Fruit fly (Drosophila melanogaster) whole organism, embryonic: ENCODE results near the gene Tbc1d22.

Experiments
- Ada2b ChIP-seq: fragments of 200-800 bp; sonication (Bioruptor generic); IDR thresholded peaks from 2 replicates; pipeline ENCODE4 v1.3.6; 2022; ENCODE audit warnings: missing biosample characterization, missing genetic modification characterization
- Bdp1 ChIP-seq: fragments of 200-800 bp; sonication (Bioruptor generic); optimal IDR thresholded peaks from 3 replicates; lab custom pipeline; 2016; ENCODE audit warnings: missing biosample characterization, missing genetic modification characterization
- C15 ChIP-seq: fragments of 200-800 bp; sonication (Bioruptor generic); IDR thresholded peaks from 3 replicates; pipeline ENCODE4 v1.3.6; 2022; ENCODE audit warnings: missing biosample characterization, missing genetic modification characterization
- CG10321 ChIP-seq: fragments of 200-800 bp; sonication (Bioruptor generic); IDR thresholded peaks from 2 replicates; pipeline ENCODE4 v1.3.6; 2022; ENCODE audit warnings: missing biosample characterization, missing genetic modification characterization
- CG11560 ChIP-seq: fragments of 200-800 bp; sonication (Bioruptor generic); IDR thresholded peaks from 3 replicates; pipeline ENCODE4 v1.3.6; 2022; ENCODE audit warnings: missing biosample characterization, missing genetic modification characterization
- CG12155 ChIP-seq: fragments of 200-800 bp; sonication (Bioruptor generic); optimal IDR thresholded peaks from 3 replicates; lab custom pipeline; 2016; ENCODE audit warnings: missing biosample characterization, missing genetic modification characterization
- CG14667 ChIP-seq: fragments of 200-800 bp; sonication (Bioruptor generic); IDR thresholded peaks from 2 replicates; pipeline ENCODE4 v1.3.6; 2022; ENCODE audit warnings: missing biosample characterization, missing genetic modification characterization
- CG16863 ChIP-seq: fragments of 200-800 bp; sonication (Bioruptor generic); optimal IDR thresholded peaks from 3 replicates; lab custom pipeline; 2016; ENCODE audit warnings: missing biosample characterization, missing genetic modification characterization
- CG17385 ChIP-seq: fragments of 200-800 bp; sonication (Bioruptor generic); optimal IDR thresholded peaks from 3 replicates; lab custom pipeline; 2018; ENCODE audit warnings: missing biosample characterization, mild to moderate bottlenecking, missing genetic modification characterization
- CG2199 ChIP-seq: fragments of 200-800 bp; sonication (Bioruptor generic); IDR thresholded peaks from 3 replicates; pipeline ENCODE4 v1.3.6; 2022; ENCODE audit warnings: missing biosample characterization, missing genetic modification characterization
- CG2202 ChIP-seq: fragments of 200-800 bp; sonication (Bioruptor generic); optimal IDR thresholded peaks from 2 replicates; lab custom pipeline; 2018; ENCODE audit warnings: missing biosample characterization, mild to moderate bottlenecking, missing genetic modification characterization
- CG31224 ChIP-seq: fragments of 200-800 bp; sonication (Bioruptor generic); IDR thresholded peaks from 2 replicates; pipeline ENCODE4 v1.3.6; 2022; ENCODE audit warnings: missing biosample characterization, missing genetic modification characterization
- CG31441 ChIP-seq: fragments of 200-800 bp; sonication (Bioruptor generic); IDR thresholded peaks from 2 replicates; pipeline ENCODE4 v1.3.6; 2022; ENCODE audit warnings: missing biosample characterization, missing genetic modification characterization
- CG4424 ChIP-seq: fragments of 200-800 bp; sonication (Bioruptor generic); optimal IDR thresholded peaks from 3 replicates; lab custom pipeline; 2016; ENCODE audit warnings: missing biosample characterization, missing genetic modification characterization
- CG6654 ChIP-seq: fragments of 200-800 bp; sonication (Bioruptor generic); optimal IDR thresholded peaks from 2 replicates; lab custom pipeline; 2017; ENCODE audit warnings: missing biosample characterization, mild to moderate bottlenecking, missing genetic modification characterization
- CG7357 ChIP-seq: fragments of 200-800 bp; sonication (Bioruptor generic); IDR thresholded peaks from 3 replicates; pipeline ENCODE4 v1.3.6; 2022; ENCODE audit warnings: missing biosample characterization, missing genetic modification characterization
- CG8089 ChIP-seq: fragments of 200-800 bp; sonication (Bioruptor generic); optimal IDR thresholded peaks from 3 replicates; lab custom pipeline; 2016; ENCODE audit warnings: missing biosample characterization, missing genetic modification characterization
- CG8478 ChIP-seq: fragments of >200 bp; optimal IDR thresholded peaks from 2 replicates; lab custom pipeline; 2018
- CHES-1-like ChIP-seq: fragments of 200-800 bp; sonication (Bioruptor generic); optimal IDR thresholded peaks from 2 replicates; lab custom pipeline; 2016; ENCODE audit warnings: missing biosample characterization, missing genetic modification characterization
- D19A ChIP-seq: fragments of 200-800 bp; optimal IDR thresholded peaks from 3 replicates; lab custom pipeline; 2019; ENCODE audit warnings: missing biosample characterization, mild to moderate bottlenecking, missing genetic modification characterization, moderate library complexity
- Doc2 ChIP-seq: fragments of 200-800 bp; sonication (Bioruptor generic); IDR thresholded peaks from 2 replicates; pipeline ENCODE4 v1.3.6; 2022; ENCODE audit warnings: missing biosample characterization, missing genetic modification characterization
- Dref ChIP-seq: fragments of 200-800 bp; sonication (Bioruptor generic); IDR thresholded peaks from 2 replicates; pipeline ENCODE4 v1.3.6; 2022; ENCODE audit warnings: missing biosample characterization, missing genetic modification characterization
- Ets97D ChIP-seq: fragments of 200-800 bp; sonication (Bioruptor generic); optimal IDR thresholded peaks from 3 replicates; lab custom pipeline; 2016; ENCODE audit warnings: missing biosample characterization, missing genetic modification characterization
- Fer3 ChIP-seq: fragments of 200-800 bp; sonication (Bioruptor generic); optimal IDR thresholded peaks from 2 replicates; lab custom pipeline; 2018; ENCODE audit warnings: missing biosample characterization, mild to moderate bottlenecking, missing genetic modification characterization, moderate library complexity
- Gug ChIP-seq: fragments of 200-800 bp; sonication (Bioruptor generic); IDR thresholded peaks from 4 replicates; pipeline ENCODE4 v1.3.6; 2022; ENCODE audit warnings: missing biosample characterization, missing genetic modification characterization
- Hr3 ChIP-seq: fragments of 200-800 bp; sonication (Bioruptor generic); optimal IDR thresholded peaks from 3 replicates; lab custom pipeline; 2016; ENCODE audit warnings: missing biosample characterization, missing genetic modification characterization
- Kr ChIP-seq: fragments of 200-800 bp; sonication (Bioruptor generic); optimal IDR thresholded peaks from 2 replicates; lab custom pipeline; 2017; ENCODE audit warnings: missing biosample characterization, mild to moderate bottlenecking, missing genetic modification characterization
- Mrtf ChIP-seq: fragments of 200-800 bp; sonication (Bioruptor generic); IDR thresholded peaks from 3 replicates; pipeline ENCODE4 v1.3.6; 2022; ENCODE audit warnings: missing biosample characterization, missing genetic modification characterization
- NC2α ChIP-seq: fragments of 200-800 bp; sonication (Bioruptor generic); optimal IDR thresholded peaks from 2 replicates; lab custom pipeline; 2016; ENCODE audit warnings: missing biosample characterization, missing genetic modification characterization
- Neu2 ChIP-seq: fragments of 200-800 bp; sonication (Bioruptor generic); optimal IDR thresholded peaks from 3 replicates; lab custom pipeline; 2016; ENCODE audit warnings: missing biosample characterization, missing genetic modification characterization, borderline replicate concordance
- NfI ChIP-seq: fragments of 200-800 bp; sonication (Bioruptor generic); optimal IDR thresholded peaks from 3 replicates; lab custom pipeline; 2018; ENCODE audit warnings: missing biosample characterization, mild to moderate bottlenecking, missing genetic modification characterization, moderate library complexity
- Rfx ChIP-seq: fragments of 200-800 bp; sonication (Bioruptor generic); IDR thresholded peaks from 2 replicates; pipeline ENCODE4 v1.3.6; 2022; ENCODE audit warnings: missing biosample characterization, missing genetic modification characterization
- Taf1 ChIP-seq: fragments of 200-800 bp; sonication (Bioruptor generic); IDR thresholded peaks from 2 replicates; pipeline ENCODE4 v1.3.6; 2022; ENCODE audit warnings: missing biosample characterization, missing genetic modification characterization
- Usf ChIP-seq: fragments of 200-800 bp; sonication (Bioruptor generic); optimal IDR thresholded peaks from 2 replicates; lab custom pipeline; 2017; ENCODE audit warnings: missing genotype, missing biosample characterization, missing genetic modification characterization
- Xbp1 ChIP-seq: fragments of 200-800 bp; sonication (Bioruptor generic); optimal IDR thresholded peaks from 3 replicates; lab custom pipeline; 2016; ENCODE audit warnings: missing biosample characterization, mild to moderate bottlenecking, missing genetic modification characterization
- Xrp1 ChIP-seq: fragments of 200-800 bp; sonication (Bioruptor generic); IDR thresholded peaks from 2 replicates; pipeline ENCODE4 v1.3.6; 2022; ENCODE audit warnings: missing biosample characterization, missing genetic modification characterization
- YL-1 ChIP-seq: fragments of 200-800 bp; sonication (Bioruptor generic); optimal IDR thresholded peaks from 3 replicates; lab custom pipeline; 2017; ENCODE audit warnings: missing biosample characterization, mild to moderate bottlenecking, missing genetic modification characterization
- ato ChIP-seq: fragments of 200-800 bp; sonication (Bioruptor generic); IDR thresholded peaks from 2 replicates; pipeline ENCODE4 v1.3.6; 2022; ENCODE audit warnings: missing biosample characterization, missing genetic modification characterization; ENCODE audit not compliant: partially characterized antibody
- btn ChIP-seq: fragments of 200-800 bp; sonication (Bioruptor generic); optimal IDR thresholded peaks from 2 replicates; lab custom pipeline; 2016; ENCODE audit warnings: missing biosample characterization, missing genetic modification characterization
- cas ChIP-seq: fragments of 200-800 bp; sonication (Bioruptor generic); IDR thresholded peaks from 2 replicates; pipeline ENCODE4 v1.3.6; 2022; ENCODE audit warnings: missing biosample characterization, missing genetic modification characterization
- caup ChIP-seq: fragments of 200-800 bp; sonication (Bioruptor generic); optimal IDR thresholded peaks from 3 replicates; lab custom pipeline; 2017; ENCODE audit warnings: missing biosample characterization, mild to moderate bottlenecking, missing genetic modification characterization, moderate library complexity; ENCODE audit not compliant: severe bottlenecking
- corto ChIP-seq: fragments of 200-800 bp; sonication (Bioruptor generic); optimal IDR thresholded peaks from 2 replicates; lab custom pipeline; 2016; ENCODE audit warnings: missing biosample characterization, mild to moderate bottlenecking, missing genetic modification characterization, moderate library complexity
- emc ChIP-seq: fragments of 200-800 bp; sonication (Bioruptor generic); optimal IDR thresholded peaks from 2 replicates; lab custom pipeline; 2016; ENCODE audit warnings: missing biosample characterization, missing genetic modification characterization
- esg ChIP-seq: fragments of 200-800 bp; sonication (Bioruptor generic); conservative IDR thresholded peaks from 2 replicates; pipeline ENCODE4 v1.3.6; 2022; ENCODE audit warnings: missing biosample characterization, missing genetic modification characterization
- exex ChIP-seq: fragments of 200-800 bp; sonication (Bioruptor generic); optimal IDR thresholded peaks from 4 replicates; lab custom pipeline; 2018; ENCODE audit warnings: missing biosample characterization, mild to moderate bottlenecking, missing genetic modification characterization, moderate library complexity
- fd3F ChIP-seq: fragments of 200-800 bp; sonication (Bioruptor generic); optimal IDR thresholded peaks from 2 replicates; lab custom pipeline; 2018; ENCODE audit warnings: missing biosample characterization, mild to moderate bottlenecking, missing genetic modification characterization, moderate library complexity
- fu2 ChIP-seq: fragments of 200-800 bp; sonication (Bioruptor generic); optimal IDR thresholded peaks from 2 replicates; lab custom pipeline; 2016; ENCODE audit warnings: missing biosample characterization, missing genetic modification characterization
- ham ChIP-seq: fragments of 200-800 bp; sonication (Bioruptor generic); IDR thresholded peaks from 2 replicates; pipeline ENCODE4 v1.3.6; 2022; ENCODE audit warnings: missing biosample characterization, missing genetic modification characterization
- ind ChIP-seq: fragments of 200-800 bp; sonication (Bioruptor generic); optimal IDR thresholded peaks from 3 replicates; lab custom pipeline; 2016; ENCODE audit warnings: missing biosample characterization, missing genetic modification characterization
- ken ChIP-seq: fragments of 200-800 bp; sonication (Bioruptor generic); IDR thresholded peaks from 3 replicates; pipeline ENCODE4 v1.3.6; 2022; ENCODE audit warnings: missing biosample characterization, missing genetic modification characterization
- odd ChIP-seq: fragments of 200-800 bp; sonication (Bioruptor generic); optimal IDR thresholded peaks from 2 replicates; lab custom pipeline; 2017; ENCODE audit warnings: missing biosample characterization, mild to moderate bottlenecking, missing genetic modification characterization
- ro ChIP-seq: fragments of 200-800 bp; sonication (Bioruptor generic); IDR thresholded peaks from 2 replicates; pipeline ENCODE4 v1.3.6; 2022; ENCODE audit warnings: missing biosample characterization, missing genetic modification characterization
- shn ChIP-seq: fragments of 200-800 bp; sonication (Bioruptor generic); optimal IDR thresholded peaks from 3 replicates; lab custom pipeline; 2016; ENCODE audit warnings: missing biosample characterization, missing genetic modification characterization
- zfh2 ChIP-seq: fragments of 200-800 bp; sonication (Bioruptor generic); optimal IDR thresholded peaks from 2 replicates; lab custom pipeline; 2016; ENCODE audit warnings: missing biosample characterization, missing genetic modification characterization

Gene Tbc1d22

DNA sequence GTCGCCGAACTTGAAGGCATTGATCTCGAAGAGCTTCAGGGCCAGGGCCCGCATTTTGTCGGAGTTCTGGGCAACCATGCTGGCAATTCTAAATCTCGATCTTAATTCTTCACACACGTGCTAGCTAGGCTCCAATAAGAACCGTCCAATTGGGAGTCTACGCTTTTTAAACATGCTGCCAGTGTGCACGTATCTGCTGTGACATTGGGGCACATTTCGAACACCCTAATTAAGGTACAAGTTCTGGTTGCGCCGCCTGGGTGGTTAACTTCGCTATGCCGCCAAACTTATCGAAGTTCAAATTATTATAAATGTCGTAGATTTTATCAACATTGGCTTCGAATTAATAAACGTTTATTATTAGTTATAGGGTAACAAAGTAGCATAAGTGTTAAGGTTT lies 28.9 kb upstream of the Tbc1d22 start, which contains the start of gene r-l (continued):
- TF ChIP-seq ind (GFP tag; lab: Kevin White, UChicago) = no peak
- TF ChIP-seq CG16863 = no peak
- TF ChIP-seq corto (GFP tag; lab: Kevin White, UChicago) = no peak
- TF ChIP-seq exex (tag; lab: Kevin White, UChicago) = peak; percentile 81
- TF ChIP-seq Bdp1 (GFP tag; lab: Kevin White, UChicago) = no peak
- TF ChIP-seq esg (GFP tag; lab: Robert Waterston, UW) = no peak
- no peak for TF ChIP-seq Gug
- TF ChIP-seq ro (GFP tag; lab: Robert Waterston, UW) = no peak
- no peak for TF ChIP-seq CG2199
- TF ChIP-seq CG31441 (GFP tag; lab: Robert Waterston, UW) = no peak
- TF ChIP-seq ato (GFP tag; lab: Robert Waterston, UW) = no peak
- no peak for TF ChIP-seq Xbp1 (GFP tag; lab: Kevin White, UChicago)
- TF ChIP-seq caup (GFP tag; lab: Kevin White, UChicago) = no peak
- peak; percentile 93 for TF ChIP-seq Dref (GFP tag; lab: Robert Waterston, UW)
- no peak for TF ChIP-seq CG4424
- TF ChIP-seq odd (GFP tag; lab: Kevin White, UChicago) = no peak
- TF ChIP-seq Fer3 (tag; lab: Kevin White, UChicago) = no peak
- TF ChIP-seq C15 (GFP tag; lab: Robert Waterston, UW) = no peak
- no peak for TF ChIP-seq CG8089 (GFP tag; lab: Kevin White, UChicago)
- no peak for TF ChIP-seq emc (GFP tag; lab: Kevin White, UChicago)
- TF ChIP-seq CG2202 (tag; lab: Kevin White, UChicago) = no peak
- no peak for TF ChIP-seq CG6654 (GFP tag; lab: Kevin White, UChicago)
- TF ChIP-seq Kr (GFP tag; lab: Kevin White, UChicago) = no peak
- no peak for TF ChIP-seq Doc2 (GFP tag; lab: Robert Waterston, UW)
- TF ChIP-seq CG31224 (GFP tag; lab: Robert Waterston, UW) = no peak
- TF ChIP-seq CG11560 (tag; lab: Robert Waterston, UW) = no peak
- TF ChIP-seq Usf (GFP tag; lab: Kevin White, UChicago) = no peak
- peak; percentile 4 for TF ChIP-seq zfh2 (GFP tag; lab: Kevin White, UChicago)
- no peak for TF ChIP-seq CG8478 (lab: Kevin White, UChicago)
- no peak for TF ChIP-seq Neu2
- peak; percentile 80 for TF ChIP-seq Ets97D
- no peak for TF ChIP-seq ham (GFP tag; lab: Robert Waterston, UW)
- no peak for TF ChIP-seq D19A (tag; lab: Kevin White, UChicago)
- no peak for TF ChIP-seq NfI
- no peak for TF ChIP-seq CG7357 (GFP tag; lab: Robert Waterston, UW)
- peak; percentile 59 for TF ChIP-seq YL-1 (GFP tag; lab: Kevin White, UChicago)
- TF ChIP-seq NC2α (GFP tag; lab: Kevin White, UChicago) = no peak
- no peak for TF ChIP-seq Xrp1 (GFP tag; lab: Robert Waterston, UW)
- TF ChIP-seq Taf1 (GFP tag; lab: Robert Waterston, UW) = no peak
- no peak for TF ChIP-seq cas (GFP tag; lab: Robert Waterston, UW)
- TF ChIP-seq CG12155 (GFP tag; lab: Kevin White, UChicago) = no peak
- no peak for TF ChIP-seq btn (GFP tag; lab: Kevin White, UChicago)
- TF ChIP-seq Mrtf = no peak
- TF ChIP-seq CG17385 (GFP tag; lab: Kevin White, UChicago) = no peak
- no peak for TF ChIP-seq fd3F (GFP tag; lab: Kevin White, UChicago)
- no peak for TF ChIP-seq Ada2b (GFP tag; lab: Robert Waterston, UW)
- TF ChIP-seq CHES-1-like (GFP tag; lab: Kevin White, UChicago) = no peak
- 0 out of 2 replicates have a peak, but pooled peaks have one; percentile 15 for TF ChIP-seq Rfx (GFP tag; lab: Robert Waterston, UW)
- no peak for TF ChIP-seq CG14667 (GFP tag; lab: Robert Waterston, UW)
- TF ChIP-seq CG10321 (GFP tag; lab: Robert Waterston, UW) = no peak
- no peak for TF ChIP-seq shn
- TF ChIP-seq Hr3 = no peak
- no peak for TF ChIP-seq fu2 (GFP tag; lab: Kevin White, UChicago)
- TF ChIP-seq ken (GFP tag; lab: Robert Waterston, UW) = no peak
